Worm (Caenorhabditis elegans) whole organism, young adult: ENCODE data around the gene srh-204.

Source experiments
- F49E8.2 ChIP-seq: sonication (generic microtip); optimal IDR thresholded peaks from 3 replicates; lab custom pipeline; 2017; ENCODE audit warnings: missing genetic modification characterization, mild to moderate bottlenecking, missing compliant biosample characterization, antibody characterized with exemption, moderate library complexity; ENCODE audit not compliant: insufficient read depth
- ccch-3 ChIP-seq: fragments of 200-800 bp; sonication (Bioruptor generic); optimal IDR thresholded peaks from 2 replicates; lab custom pipeline; 2018; ENCODE audit warnings: mild to moderate bottlenecking, missing genetic modification characterization, missing compliant biosample characterization
- ets-4 ChIP-seq: fragments of 200-800 bp; sonication (Bioruptor generic); optimal IDR thresholded peaks from 2 replicates; lab custom pipeline; 2018; ENCODE audit warnings: mild to moderate bottlenecking, missing genetic modification characterization, missing compliant biosample characterization
- hlh-12 ChIP-seq: sonication (generic microtip); optimal IDR thresholded peaks from 2 replicates; lab custom pipeline; 2016; ENCODE audit warnings: missing genetic modification characterization, missing compliant biosample characterization
- hlh-26 ChIP-seq: fragments of 200-800 bp; sonication (Bioruptor generic); conservative IDR thresholded peaks from 2 replicates; pipeline ENCODE4 v1.3.6; 2022; ENCODE audit warnings: missing genetic modification reagents, missing genetic modification characterization, missing compliant biosample characterization
- hmg-1.2 ChIP-seq: fragments of 200-800 bp; sonication (Bioruptor generic); IDR thresholded peaks from 2 replicates; pipeline ENCODE4 v1.3.6; 2022; ENCODE audit warnings: missing genetic modification reagents, missing genetic modification characterization, missing compliant biosample characterization
- snpc-4 ChIP-seq, 5 experiments: fragments of 150-350 bp in 1 of 5; sonication (generic microtip) in 4 of 5; optimal IDR thresholded peaks; 2 replicates each; lab custom pipeline; 2014 to 2018; ENCODE audit warnings: missing genetic modification characterization in 5 of 5, missing biosample characterization in 3 of 5, antibody characterized with exemption in 2 of 5, mild to moderate bottlenecking in 2 of 5, missing compliant biosample characterization in 2 of 5, missing genotype in 2 of 5, moderate library complexity in 2 of 5, missing genetic modification reagents in 1 of 5

DNA sequence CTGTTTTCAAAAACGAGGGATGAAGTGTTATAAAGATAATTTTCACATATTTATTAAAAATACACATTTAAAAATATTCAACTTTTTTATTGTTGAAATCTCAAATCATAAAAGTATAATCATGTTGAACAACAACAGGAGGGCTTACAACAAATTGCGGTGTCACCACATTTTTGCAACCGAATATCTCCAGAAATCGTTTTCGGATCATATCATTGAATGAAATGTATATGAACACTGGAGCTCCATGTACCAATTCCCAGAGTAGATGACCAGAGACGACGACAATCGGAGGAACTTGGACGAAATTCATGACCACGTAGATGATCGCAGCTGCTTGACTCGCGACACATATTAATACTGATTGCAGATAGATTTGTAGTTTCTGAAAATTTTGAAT, 21.2 kb upstream of the srh-204 start:
- TF ChIP-seq ets-4 (GFP tag; lab: Kevin White, UChicago) (no peak), hmg-1.2 (GFP tag; lab: Robert Waterston, UW) (no peak), hlh-26 (no peak), snpc-4 (GFP tag; optimal IDR thresholded peaks at IDR 0.05; lab: Kevin White, UChicago) (no peak), snpc-4 (tag; optimal IDR thresholded peaks at IDR 0.05; lab: Kevin White, UChicago) (no peak), ccch-3 (no peak), hlh-12 (tag; lab: Kevin White, UChicago) (no peak), F49E8.2 (tag; lab: Kevin White, UChicago) (no peak)
